Fruit fly (Drosophila melanogaster) whole organism, prepupa: ENCODE results near the gene Calr.

Experiments
- Blimp-1 ChIP-seq: fragments of 200-800 bp; sonication (Bioruptor generic); optimal IDR thresholded peaks from 3 replicates; lab custom pipeline; 2017; ENCODE audit warnings: missing biosample characterization, missing genetic modification characterization, mild to moderate bottlenecking, moderate library complexity, missing genetic modification reagents
- CG11294 ChIP-seq: fragments of 200-800 bp; sonication (Bioruptor generic); IDR thresholded peaks from 2 replicates; pipeline ENCODE4 v1.3.6; 2022; ENCODE audit warnings: missing biosample characterization, missing genetic modification characterization
- CG15336 ChIP-seq: fragments of 200-800 bp; sonication (Bioruptor generic); IDR thresholded peaks from 2 replicates; pipeline ENCODE4 v1.3.6; 2022; ENCODE audit warnings: missing biosample characterization, missing genetic modification characterization
- CG16779 ChIP-seq: fragments of 200-800 bp; sonication (Bioruptor generic); optimal IDR thresholded peaks from 3 replicates; lab custom pipeline; 2017; ENCODE audit warnings: missing biosample characterization, mild to moderate bottlenecking, missing genetic modification characterization
- CG3032 ChIP-seq: fragments of 200-800 bp; optimal IDR thresholded peaks from 2 replicates; lab custom pipeline; 2019; ENCODE audit warnings: missing biosample characterization, mild to moderate bottlenecking, missing genetic modification characterization, moderate library complexity
- CG31627 ChIP-seq: fragments of 200-800 bp; sonication (Bioruptor generic); optimal IDR thresholded peaks from 3 replicates; lab custom pipeline; 2016; ENCODE audit warnings: missing biosample characterization, missing genetic modification characterization
- CG32006 ChIP-seq: fragments of 200-800 bp; sonication (Bioruptor generic); optimal IDR thresholded peaks from 3 replicates; lab custom pipeline; 2017; ENCODE audit warnings: missing biosample characterization, mild to moderate bottlenecking, missing genetic modification characterization
- CG34406 ChIP-seq: fragments of 200-800 bp; sonication (Bioruptor generic); optimal IDR thresholded peaks from 3 replicates; lab custom pipeline; 2016; ENCODE audit warnings: missing biosample characterization, missing genetic modification characterization
- CG3919 ChIP-seq: fragments of 200-800 bp; sonication (Bioruptor generic); optimal IDR thresholded peaks from 3 replicates; lab custom pipeline; 2016; ENCODE audit warnings: missing biosample characterization, missing genetic modification characterization
- CG4318 ChIP-seq: fragments of 200-800 bp; sonication (Bioruptor generic); optimal IDR thresholded peaks from 3 replicates; lab custom pipeline; 2017; ENCODE audit warnings: missing biosample characterization, mild to moderate bottlenecking, missing genetic modification characterization
- CG6163 ChIP-seq: fragments of 200-800 bp; sonication (Bioruptor generic); IDR thresholded peaks from 3 replicates; pipeline ENCODE4 v1.3.6; 2022; ENCODE audit warnings: missing biosample characterization, missing genetic modification characterization
- CG6276 ChIP-seq: fragments of 200-800 bp; sonication (Bioruptor generic); optimal IDR thresholded peaks from 2 replicates; lab custom pipeline; 2017; ENCODE audit warnings: missing biosample characterization, mild to moderate bottlenecking, missing genetic modification characterization
- CG6792 ChIP-seq: fragments of 200-800 bp; sonication (Bioruptor generic); optimal IDR thresholded peaks from 3 replicates; lab custom pipeline; 2016; ENCODE audit warnings: missing biosample characterization, missing genetic modification characterization
- CG7368 ChIP-seq: fragments of 200-800 bp; sonication (Bioruptor generic); optimal IDR thresholded peaks from 3 replicates; lab custom pipeline; 2016; ENCODE audit warnings: missing biosample characterization, missing genetic modification characterization
- CG8119 ChIP-seq: fragments of 200-800 bp; sonication (Bioruptor generic); IDR thresholded peaks from 3 replicates; pipeline ENCODE4 v1.3.6; 2022; ENCODE audit warnings: missing biosample characterization, missing genetic modification characterization
- CG8319 ChIP-seq: fragments of 200-800 bp; sonication (Bioruptor generic); optimal IDR thresholded peaks from 3 replicates; lab custom pipeline; 2016; ENCODE audit warnings: missing biosample characterization, missing genetic modification characterization
- CG9139 ChIP-seq: fragments of 200-800 bp; sonication (Bioruptor generic); optimal IDR thresholded peaks from 3 replicates; lab custom pipeline; 2017; ENCODE audit warnings: missing biosample characterization, mild to moderate bottlenecking, missing genetic modification characterization
- Eip75B ChIP-seq: fragments of 200-800 bp; sonication (Bioruptor generic); optimal IDR thresholded peaks from 3 replicates; lab custom pipeline; 2016; ENCODE audit warnings: missing biosample characterization, missing genetic modification characterization
- Eip78C ChIP-seq: fragments of 200-800 bp; sonication (Bioruptor generic); peaks from one replicate; lab custom pipeline; 2016; ENCODE audit warnings: missing biosample characterization, missing genetic modification characterization
- Eip93F ChIP-seq: fragments of 200-800 bp; sonication (Bioruptor generic); optimal IDR thresholded peaks from 2 replicates; lab custom pipeline; 2016; ENCODE audit warnings: missing biosample characterization, mild to moderate bottlenecking, missing genetic modification characterization
- Ets21C ChIP-seq: fragments of 200-800 bp; sonication (Bioruptor generic); optimal IDR thresholded peaks from 3 replicates; lab custom pipeline; 2016; ENCODE audit warnings: missing biosample characterization, missing genetic modification characterization
- Ets96B ChIP-seq: fragments of 200-800 bp; optimal IDR thresholded peaks from 2 replicates; lab custom pipeline; 2019; ENCODE audit warnings: missing biosample characterization, mild to moderate bottlenecking, missing genetic modification characterization, moderate library complexity
- Hr38 ChIP-seq: sonication (Bioruptor generic); optimal IDR thresholded peaks from 2 replicates; lab custom pipeline; 2016; ENCODE audit warnings: missing biosample characterization, missing genetic modification characterization
- Hr39 ChIP-seq: fragments of 200-800 bp; sonication (Bioruptor generic); optimal IDR thresholded peaks from 2 replicates; lab custom pipeline; 2016; ENCODE audit warnings: missing biosample characterization, missing genetic modification characterization
- Hr4 ChIP-seq: fragments of 200-800 bp; sonication (Bioruptor generic); optimal IDR thresholded peaks from 3 replicates; lab custom pipeline; 2016; ENCODE audit warnings: missing biosample characterization, missing genetic modification characterization
- Lpt ChIP-seq: fragments of 200-800 bp; sonication (Bioruptor generic); optimal IDR thresholded peaks from 3 replicates; lab custom pipeline; 2016; ENCODE audit warnings: missing biosample characterization, missing genetic modification characterization
- Met ChIP-seq: fragments of 200-800 bp; sonication (Bioruptor generic); optimal IDR thresholded peaks from 3 replicates; lab custom pipeline; 2016; ENCODE audit warnings: missing biosample characterization, missing genetic modification characterization
- OdsH ChIP-seq: fragments of 200-800 bp; sonication (Bioruptor generic); optimal IDR thresholded peaks from 3 replicates; lab custom pipeline; 2016; ENCODE audit warnings: missing biosample characterization, missing genetic modification characterization
- Sox102F ChIP-seq: fragments of 200-800 bp; sonication (Bioruptor generic); optimal IDR thresholded peaks from 2 replicates; lab custom pipeline; 2016; ENCODE audit warnings: missing biosample characterization, mild to moderate bottlenecking, missing genetic modification characterization
- Sox14 ChIP-seq: fragments of 200-800 bp; sonication (Bioruptor generic); optimal IDR thresholded peaks from 3 replicates; lab custom pipeline; 2016; ENCODE audit warnings: missing biosample characterization, missing genetic modification characterization
- Sox15 ChIP-seq: fragments of 200-800 bp; sonication (Bioruptor generic); optimal IDR thresholded peaks from 3 replicates; lab custom pipeline; 2016; ENCODE audit warnings: missing biosample characterization, missing genetic modification characterization
- achi ChIP-seq: fragments of 200-800 bp; sonication (Bioruptor generic); optimal IDR thresholded peaks from 3 replicates; lab custom pipeline; 2016; ENCODE audit warnings: missing biosample characterization, missing genetic modification characterization
- acj6 ChIP-seq: fragments of 200-800 bp; sonication (Bioruptor generic); optimal IDR thresholded peaks from 3 replicates; lab custom pipeline; 2016; ENCODE audit warnings: missing biosample characterization, missing genetic modification characterization
- dsx ChIP-seq: fragments of 200-800 bp; optimal IDR thresholded peaks from 3 replicates; lab custom pipeline; 2019; ENCODE audit warnings: missing biosample characterization, mild to moderate bottlenecking, missing genetic modification characterization, moderate library complexity; ENCODE audit not compliant: poor library complexity, severe bottlenecking
- eg ChIP-seq: fragments of 200-800 bp; sonication (Bioruptor generic); IDR thresholded peaks from 3 replicates; pipeline ENCODE4 v1.3.6; 2022; ENCODE audit warnings: missing biosample characterization, missing genetic modification characterization
- esn ChIP-seq: fragments of 200-800 bp; sonication (Bioruptor generic); optimal IDR thresholded peaks from 2 replicates; lab custom pipeline; 2016; ENCODE audit warnings: missing biosample characterization, mild to moderate bottlenecking, missing genetic modification characterization, moderate library complexity
- fd85E ChIP-seq: fragments of 200-800 bp; sonication (Bioruptor generic); optimal IDR thresholded peaks from 3 replicates; lab custom pipeline; 2016; ENCODE audit warnings: missing biosample characterization, missing genetic modification characterization
- fkh ChIP-seq: fragments of 200-800 bp; sonication (Bioruptor generic); optimal IDR thresholded peaks from 3 replicates; lab custom pipeline; 2017; ENCODE audit warnings: missing biosample characterization, mild to moderate bottlenecking, missing genetic modification characterization, moderate library complexity
- lz ChIP-seq: fragments of 200-800 bp; sonication (Bioruptor generic); optimal IDR thresholded peaks from 3 replicates; lab custom pipeline; 2016; ENCODE audit warnings: missing biosample characterization, missing genetic modification characterization
- net ChIP-seq: fragments of 200-800 bp; sonication (Bioruptor generic); optimal IDR thresholded peaks from 3 replicates; lab custom pipeline; 2016; ENCODE audit warnings: missing biosample characterization, missing genetic modification characterization
- pdm3 ChIP-seq: fragments of 200-800 bp; sonication (Bioruptor generic); optimal IDR thresholded peaks from 3 replicates; lab custom pipeline; 2016; ENCODE audit warnings: missing biosample characterization, missing genetic modification characterization
- salr ChIP-seq, 2 experiments: fragments of 200-800 bp; sonication (Bioruptor generic); optimal IDR thresholded peaks; 3 replicates each; lab custom pipeline; 2016 to 2018; ENCODE audit warnings: missing biosample characterization in 2 of 2, missing genetic modification characterization in 2 of 2, mild to moderate bottlenecking in 1 of 2
- ss ChIP-seq, 2 experiments: fragments of 200-800 bp; sonication (Bioruptor generic); optimal IDR thresholded peaks; 2 replicates in 1 of 2; 3 replicates in 1 of 2; lab custom pipeline; 2017 to 2018; ENCODE audit warnings: mild to moderate bottlenecking in 2 of 2, missing biosample characterization in 2 of 2, missing genetic modification characterization in 2 of 2, moderate library complexity in 1 of 2
- svp ChIP-seq: fragments of 200-800 bp; sonication (Bioruptor generic); peaks from one replicate; lab custom pipeline; 2016; ENCODE audit warnings: missing biosample characterization, missing genetic modification characterization

Calr gene

dm6 chr3R:9586663-9587248, 43.9 kb downstream of the Calr start, which contains the start of gene P58IPK (continued):
- TF ChIP-seq dsx (GFP tag; lab: Kevin White, UChicago) (peak; percentile 1), eg (peak; percentile 62; the same call in 2 of the 3 replicates), Lpt (no peak)

DNA sequence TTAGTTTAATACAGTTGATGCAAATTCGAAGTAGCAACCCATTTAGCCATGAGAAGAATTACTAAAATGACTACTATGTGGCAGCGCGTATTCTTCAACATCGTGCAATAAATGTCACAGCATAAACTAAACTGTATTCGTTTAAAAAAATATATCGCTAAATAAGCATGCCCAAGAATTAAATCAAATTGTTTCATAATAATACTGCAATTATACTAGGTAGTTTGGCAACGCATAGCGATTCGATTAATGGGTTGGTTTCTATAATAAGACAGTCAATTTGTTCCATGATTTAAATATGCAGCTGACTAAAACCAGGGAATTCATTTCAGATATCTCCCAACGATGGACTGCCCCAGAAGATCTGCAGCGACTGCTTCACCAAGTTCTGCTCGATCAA, 47.5 kb downstream of the Calr start, which contains the start of gene CG33654:
TSS of gene CG33654 (minus strand) at position 101 of the 400 bp plus-strand sequence.
- TF ChIP-seq CG32006 (GFP tag; lab: Kevin White, UChicago) = no peak
- no peak for TF ChIP-seq CG6276 (GFP tag; lab: Kevin White, UChicago)
- no peak for TF ChIP-seq CG11294

DNA sequence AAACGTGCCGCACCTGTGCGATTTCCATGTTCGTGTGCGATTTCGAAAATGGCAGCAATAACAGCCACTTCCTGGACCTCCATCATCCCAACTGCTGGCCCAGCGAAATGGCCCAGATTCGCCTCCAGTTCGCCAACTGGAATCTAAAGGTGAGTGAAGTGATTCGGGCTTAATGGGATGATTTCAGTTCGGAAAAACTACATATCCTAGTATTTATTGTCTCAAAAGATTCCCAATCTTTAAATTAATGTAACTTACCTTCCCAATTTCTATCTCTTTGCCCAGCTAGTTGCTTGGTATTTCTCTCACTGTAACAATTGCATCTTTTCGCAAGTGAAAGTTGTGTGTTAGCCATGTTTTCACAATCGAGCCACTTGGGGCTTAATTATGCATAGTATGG, 48.7 kb downstream of the Calr start:
- TF ChIP-seq CG9139 (GFP tag; lab: Kevin White, UChicago) (no peak), Ets96B (tag; lab: Kevin White, UChicago) (no peak), CG6163 (GFP tag; lab: Robert Waterston, UW) (no peak), CG8119 (GFP tag; lab: Robert Waterston, UW) (0 out of 3 replicates have a peak, but pooled peaks have one; percentile 43), CG15336 (peak; percentile 42; the same call in 1 of the 2 replicates), CG8319 (no peak), Eip78C (GFP tag; lab: Kevin White, UChicago) (peak; percentile 52), svp (GFP tag; lab: Kevin White, UChicago) (no peak), Blimp-1 (no peak), CG32006 (GFP tag; lab: Kevin White, UChicago) (peak; percentile 65), Hr4 (GFP tag; lab: Kevin White, UChicago) (peak; percentile 74)

DNA sequence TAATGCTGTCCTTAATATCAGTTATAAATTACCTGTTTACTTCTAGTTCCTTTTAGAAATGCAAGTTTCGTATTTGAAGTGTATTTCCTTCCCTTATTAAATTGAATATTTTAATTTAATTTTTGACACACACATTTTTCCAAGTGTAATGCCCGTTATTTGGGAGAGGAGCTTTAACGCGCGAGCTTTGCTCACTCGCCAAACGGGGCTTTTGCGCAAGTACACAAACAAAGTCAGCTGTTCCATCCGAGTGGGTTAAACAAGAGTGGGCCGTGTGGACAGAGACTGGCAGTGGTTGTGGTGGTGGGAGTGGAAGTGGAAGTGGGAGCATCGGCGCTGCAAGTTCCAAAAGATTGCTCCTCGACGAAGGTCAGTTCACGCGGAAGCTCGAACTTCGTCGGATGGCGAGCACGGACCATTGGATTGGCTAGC, 49.5 kb downstream of the Calr start, which contains the start of gene CG8301:
TSS of gene CG8301 (plus strand) at position 218 of the 432 bp plus-strand sequence.
- TF ChIP-seq Hr39 (GFP tag; lab: Kevin White, UChicago) (no peak), eg (peak; percentile 58), Hr38 (no peak), Eip78C (GFP tag; lab: Kevin White, UChicago) (peak; percentile 35), net (GFP tag; lab: Kevin White, UChicago) (peak; percentile 49), Sox15 (GFP tag; lab: Kevin White, UChicago) (no peak), CG9139 (GFP tag; lab: Kevin White, UChicago) (no peak), lz (peak; percentile 34), dsx (GFP tag; lab: Kevin White, UChicago) (no peak), CG8119 (GFP tag; lab: Robert Waterston, UW) (peak; percentile 57; the same call in 2 of the 3 replicates), Sox14 (GFP tag; lab: Kevin White, UChicago) (peak; percentile 11), Lpt (peak; percentile 21), CG6792 (GFP tag; lab: Kevin White, UChicago) (peak; percentile 30), pdm3 (GFP tag; lab: Kevin White, UChicago) (peak; percentile 50), CG15336 (peak; percentile 63), CG4318 (GFP tag; lab: Kevin White, UChicago) (no peak), Ets96B (tag; lab: Kevin White, UChicago) (peak; percentile 21), ss (GFP tag; optimal IDR thresholded peaks at IDR 0.05; lab: Kevin White, UChicago) (peak in 1 of 2 experiments; percentile 21), CG3032 (tag; lab: Kevin White, UChicago) (no peak), acj6 (GFP tag; lab: Kevin White, UChicago) (peak; percentile 33), CG34406 (GFP tag; lab: Kevin White, UChicago) (peak; percentile 10), CG8319 (no peak), Hr4 (GFP tag; lab: Kevin White, UChicago) (peak; percentile 59), esn (peak; percentile 51), CG3919 (GFP tag; lab: Kevin White, UChicago) (peak; percentile 8), Ets21C (no peak), Met (no peak), Eip75B (GFP tag; lab: Kevin White, UChicago) (peak; percentile 28), OdsH (GFP tag; lab: Kevin White, UChicago) (peak; percentile 53), fkh (GFP tag; lab: Kevin White, UChicago) (no peak), achi (GFP tag; lab: Kevin White, UChicago) (peak; percentile 23), salr (GFP tag; optimal IDR thresholded peaks at IDR 0.05; lab: Kevin White, UChicago) (no peak), Eip93F (GFP tag; lab: Kevin White, UChicago) (no peak), CG16779 (peak; percentile 27), Sox102F (GFP tag; lab: Kevin White, UChicago) (no peak), CG7368 (GFP tag; lab: Kevin White, UChicago) (peak; percentile 45), fd85E (no peak), CG6163 (GFP tag; lab: Robert Waterston, UW) (no peak), CG31627 (GFP tag; lab: Kevin White, UChicago) (no peak)
